Worm (Caenorhabditis elegans): ENCODE results near the gene oatr-1.

oatr-1 gene

ce11 chrIII:6442305-6443125 lies 46.5 kb upstream of the oatr-1 start, which contains the start of gene mel-32 (continued):
- peak; percentile 80 for TF ChIP-seq lin-54 (GFP tag; optimal IDR thresholded peaks at IDR 0.05)
- no peak for TF ChIP-seq cebp-1 (GFP tag; IDR thresholded peaks at IDR 0.05)
- no peak for TF ChIP-seq cebp-1 (tag; optimal IDR thresholded peaks at IDR 0.05)
- peak; percentile 92 for TF ChIP-seq ceh-91 (GFP tag; IDR thresholded peaks at IDR 0.05)
- TF ChIP-seq ztf-3 (GFP tag; optimal IDR thresholded peaks at IDR 0.05), result no peak
- TF ChIP-seq dpff-1 (tag; optimal IDR thresholded peaks at IDR 0.05), result no peak
- TF ChIP-seq aptf-3 (GFP tag; IDR thresholded peaks at IDR 0.05), result no peak
- peak; percentile 76; the same call in 1 of the 2 replicates for TF ChIP-seq Y53G8AR.9 (GFP tag; conservative IDR thresholded peaks at IDR 0.05)
- TF ChIP-seq rcor-1 (GFP tag; IDR thresholded peaks at IDR 0.05), result no peak
- TF ChIP-seq F57A8.1 (GFP tag; optimal IDR thresholded peaks at IDR 0.05), result no peak
- no peak for TF ChIP-seq rpc-1 (optimal IDR thresholded peaks at IDR 0.05)
- no peak for TF ChIP-seq rpc-1 (tag; optimal IDR thresholded peaks at IDR 0.05)
- TF ChIP-seq let-526 (GFP tag; IDR thresholded peaks at IDR 0.05), result no peak
- peak; percentile 50; the same call in 1 of the 2 replicates for TF ChIP-seq hmg-1.2 (GFP tag; IDR thresholded peaks at IDR 0.05)
- no peak for TF ChIP-seq snpc-1.3 (tag; optimal IDR thresholded peaks at IDR 0.05; ENCODE audit: insufficient read depth)
- TF ChIP-seq mel-28 (tag; optimal IDR thresholded peaks at IDR 0.05; ENCODE audit: borderline replicate concordance), result no peak
- TF ChIP-seq repo-1 (tag; optimal IDR thresholded peaks at IDR 0.05), result peak; percentile 38
- no peak for TF ChIP-seq nhr-90 (tag; optimal IDR thresholded peaks at IDR 0.05)
- no peak for TF ChIP-seq F52B5.7 (tag; optimal IDR thresholded peaks at IDR 0.05)
- TF ChIP-seq lir-1 (GFP tag; conservative IDR thresholded peaks at IDR 0.05), result peak; percentile 82
- no peak for TF ChIP-seq attf-5 (GFP tag; optimal IDR thresholded peaks at IDR 0.05)
- no peak for TF ChIP-seq T07F8.4 (tag; optimal IDR thresholded peaks at IDR 0.05)
- TF ChIP-seq nfya-1 (tag; optimal IDR thresholded peaks at IDR 0.05; ENCODE audit: borderline replicate concordance, insufficient read depth), result no peak
- TF ChIP-seq xnd-1 (tag; optimal IDR thresholded peaks at IDR 0.05), result peak; percentile 85
- TF ChIP-seq madf-3 (GFP tag; IDR thresholded peaks at IDR 0.05), result no peak
- TF ChIP-seq Y56A3A.18 (GFP tag; IDR thresholded peaks at IDR 0.05), result no peak
- no peak for TF ChIP-seq snpc-3.4 (tag; optimal IDR thresholded peaks at IDR 0.05)
- TF ChIP-seq hlh-12 (tag; optimal IDR thresholded peaks at IDR 0.05), result no peak
- no peak for TF ChIP-seq mes-4 (tag; optimal IDR thresholded peaks at IDR 0.05)
- no peak for TF ChIP-seq nhr-120 (GFP tag; IDR thresholded peaks at IDR 0.05)
- peak; percentile 79 for TF ChIP-seq ekl-4 (GFP tag; IDR thresholded peaks at IDR 0.05)
- TF ChIP-seq rec-8 (tag; optimal IDR thresholded peaks at IDR 0.05), result no peak
- peak; percentile 91 for TF ChIP-seq D2030.7 (GFP tag; IDR thresholded peaks at IDR 0.05)
- peak; percentile 76 for TF ChIP-seq lsl-1 (GFP tag; optimal IDR thresholded peaks at IDR 0.05)
- no peak for TF ChIP-seq ama-1 (optimal IDR thresholded peaks at IDR 0.05)
- TF ChIP-seq ama-1 (GFP tag; optimal IDR thresholded peaks at IDR 0.05), result no peak
- TF ChIP-seq nfyb-1 (GFP tag; IDR thresholded peaks at IDR 0.05), result peak; percentile 49; the same call in 1 of the 2 replicates
- TF ChIP-seq attf-3 (GFP tag; conservative IDR thresholded peaks at IDR 0.05), result 0 out of 2 replicates have a peak, but pooled peaks have one; percentile 45
- no peak for TF ChIP-seq snpc-4 (GFP tag; optimal IDR thresholded peaks at IDR 0.05)
- TF ChIP-seq snpc-4 (tag; optimal IDR thresholded peaks at IDR 0.05), result peak in 1 of 4 experiments; percentile 11
- peak; percentile 84 for TF ChIP-seq dox-1 (GFP tag; IDR thresholded peaks at IDR 0.05)
- TF ChIP-seq hsf-1 (GFP tag; IDR thresholded peaks at IDR 0.05), result peak; percentile 79
- no peak for TF ChIP-seq mxl-1 (tag; optimal IDR thresholded peaks at IDR 0.05)
- no peak for TF ChIP-seq ets-4 (GFP tag; optimal IDR thresholded peaks at IDR 0.05)
- TF ChIP-seq him-1 (tag; optimal IDR thresholded peaks at IDR 0.05), result peak; percentile 55
- TF ChIP-seq F39B2.1 (GFP tag; IDR thresholded peaks at IDR 0.05), result no peak
- no peak for TF ChIP-seq T26A5.8 (tag; optimal IDR thresholded peaks at IDR 0.05)
- TF ChIP-seq dpl-1 (GFP tag; optimal IDR thresholded peaks at IDR 0.05), result peak; percentile 89
